Worm (Caenorhabditis elegans): ENCODE data around the gene gipc-2.

ce11 chrIV:10040803-10041202 lies 13.3 kb upstream of the gipc-2 start, which contains the start of gene dhs-31:
- TF ChIP-seq tbx-11 (GFP tag; IDR thresholded peaks at IDR 0.05) = no peak
- no peak for TF ChIP-seq ets-7 (tag; optimal IDR thresholded peaks at IDR 0.05)
- TF ChIP-seq sea-1 (GFP tag; conservative IDR thresholded peaks at IDR 0.05) = no peak
- no peak for TF ChIP-seq B0310.2 (tag; optimal IDR thresholded peaks at IDR 0.05)
- no peak for TF ChIP-seq aly-1 (tag; optimal IDR thresholded peaks at IDR 0.05)
- no peak for TF ChIP-seq flt-1 (GFP tag; IDR thresholded peaks at IDR 0.05)
- TF ChIP-seq scrt-1 (GFP tag; IDR thresholded peaks at IDR 0.05) = no peak
- TF ChIP-seq ama-1 (optimal IDR thresholded peaks at IDR 0.05) = no peak
